Worm (Caenorhabditis elegans) whole organism, L4 larva: ENCODE measurements around the gene ZK370.4.

Experiments used
- F10B5.3 ChIP-seq: sonication (generic microtip); optimal IDR thresholded peaks from 2 replicates; lab custom pipeline; 2016; ENCODE audit warnings: mild to moderate bottlenecking, missing genetic modification characterization, missing compliant biosample characterization
- T20F7.1 ChIP-seq: fragments of 200-800 bp; sonication (Bioruptor generic); optimal IDR thresholded peaks from 2 replicates; lab custom pipeline; 2018; ENCODE audit warnings: mild to moderate bottlenecking, missing genetic modification characterization, missing compliant biosample characterization
- T26A8.4 ChIP-seq: fragments of 200-800 bp; sonication (Bioruptor generic); IDR thresholded peaks from 2 replicates; pipeline ENCODE4 v1.3.6; 2022; ENCODE audit warnings: missing genetic modification characterization, missing compliant biosample characterization
- Y105C5A.15 ChIP-seq: fragments of 200-800 bp; sonication (Bioruptor generic); IDR thresholded peaks from 2 replicates; pipeline ENCODE4 v1.3.6; 2022; ENCODE audit warnings: missing genetic modification characterization, missing compliant biosample characterization
- Y75B8A.6 ChIP-seq: fragments of 200-800 bp; sonication (Bioruptor generic); IDR thresholded peaks from 2 replicates; pipeline ENCODE4 v1.3.6; 2022; ENCODE audit warnings: missing genetic modification reagents, missing genetic modification characterization, missing compliant biosample characterization
- ama-1 ChIP-seq: fragments of 150-350 bp; optimal IDR thresholded peaks from 2 replicates; lab custom pipeline; 2014; ENCODE audit warnings: inconsistent platforms, mixed read lengths
- arid-1 ChIP-seq: fragments of 200-800 bp; sonication (Bioruptor generic); conservative IDR thresholded peaks from 2 replicates; pipeline ENCODE4 v1.3.6; 2022; ENCODE audit warnings: missing genetic modification reagents, missing genetic modification characterization, missing compliant biosample characterization
- ceh-28 ChIP-seq: fragments of 150-350 bp; optimal IDR thresholded peaks from 2 replicates; lab custom pipeline; 2014; ENCODE audit warnings: missing biosample characterization, missing genetic modification reagents, missing genetic modification characterization
- ceh-44 ChIP-seq: fragments of 200-800 bp; sonication (Bioruptor generic); IDR thresholded peaks from 2 replicates; pipeline ENCODE4 v1.3.6; 2022; ENCODE audit warnings: missing genetic modification reagents, missing genetic modification characterization, missing compliant biosample characterization
- daf-16 ChIP-seq, 3 experiments: sonication (generic microtip); optimal IDR thresholded peaks; 2 replicates each; lab custom pipeline; 2016 to 2017; ENCODE audit warnings: missing genetic modification characterization in 3 of 3, missing genetic modification reagents in 3 of 3, mild to moderate bottlenecking in 2 of 3, missing compliant biosample characterization in 2 of 3, missing biosample characterization in 1 of 3, moderate library complexity in 1 of 3
- dpl-1 ChIP-seq: fragments of 150-350 bp; optimal IDR thresholded peaks from 2 replicates; lab custom pipeline; 2014; ENCODE audit warnings: missing biosample characterization, missing genetic modification reagents, missing genetic modification characterization
- dve-1 ChIP-seq: sonication (generic microtip); optimal IDR thresholded peaks from 2 replicates; lab custom pipeline; 2017; ENCODE audit warnings: antibody characterized with exemption, mild to moderate bottlenecking, missing genetic modification characterization, missing compliant biosample characterization; ENCODE audit not compliant: insufficient read depth
- egl-43 ChIP-seq: fragments of 200-800 bp; sonication (Bioruptor generic); IDR thresholded peaks from 2 replicates; pipeline ENCODE4 v1.3.6; 2022; ENCODE audit warnings: missing genetic modification reagents, missing genetic modification characterization, missing compliant biosample characterization
- gei-8 ChIP-seq: fragments of 200-800 bp; sonication (Bioruptor generic); optimal IDR thresholded peaks from 2 replicates; lab custom pipeline; 2018; ENCODE audit warnings: mild to moderate bottlenecking, missing genetic modification characterization, missing compliant biosample characterization
- hif-1 ChIP-seq, 2 experiments: sonication (generic microtip); optimal IDR thresholded peaks; 2 replicates each; lab custom pipeline; 2016 to 2017; ENCODE audit warnings: missing compliant biosample characterization in 2 of 2, missing genetic modification characterization in 2 of 2, missing genetic modification reagents in 2 of 2, missing genotype in 2 of 2, mild to moderate bottlenecking in 1 of 2
- hlh-11 ChIP-seq: fragments of 200-800 bp; sonication (Bioruptor generic); optimal IDR thresholded peaks from 2 replicates; lab custom pipeline; 2018; ENCODE audit warnings: mild to moderate bottlenecking, missing genetic modification characterization, missing compliant biosample characterization
- hlh-30 ChIP-seq: sonication (generic microtip); optimal IDR thresholded peaks from 2 replicates; lab custom pipeline; 2017; ENCODE audit warnings: antibody characterized with exemption, mild to moderate bottlenecking, missing genetic modification characterization, missing compliant biosample characterization; ENCODE audit not compliant: insufficient read depth
- hmg-1.1 ChIP-seq: fragments of 200-800 bp; sonication (Bioruptor generic); IDR thresholded peaks from 2 replicates; pipeline ENCODE4 v1.3.6; 2022; ENCODE audit warnings: missing genetic modification reagents, missing genetic modification characterization, missing compliant biosample characterization
- jun-1 ChIP-seq: fragments of 150-350 bp; optimal IDR thresholded peaks from 2 replicates; lab custom pipeline; 2014; ENCODE audit warnings: missing biosample characterization, missing genetic modification reagents, missing genetic modification characterization
- lin-38 ChIP-seq: fragments of 200-800 bp; sonication (Bioruptor generic); IDR thresholded peaks from 2 replicates; pipeline ENCODE4 v1.3.6; 2022; ENCODE audit warnings: missing genetic modification reagents, missing genetic modification characterization, missing compliant biosample characterization
- lin-39 ChIP-seq: fragments of 150-350 bp; optimal IDR thresholded peaks from 2 replicates; lab custom pipeline; 2014; ENCODE audit warnings: missing biosample characterization, missing genetic modification reagents, missing genetic modification characterization
- lsy-2 ChIP-seq, 2 experiments: fragments of 150-350 bp in 1 of 2; sonication (generic microtip) in 1 of 2; optimal IDR thresholded peaks; 2 replicates each; lab custom pipeline; 2014 to 2017; ENCODE audit warnings: missing biosample characterization in 2 of 2, missing genetic modification characterization in 2 of 2
- madf-5 ChIP-seq, 2 experiments: fragments of 200-800 bp; sonication (Bioruptor generic); IDR thresholded peaks; 2 replicates each; pipeline ENCODE4 v1.3.6; 2022; ENCODE audit warnings: missing compliant biosample characterization in 2 of 2, missing genetic modification characterization in 2 of 2
- madf-9 ChIP-seq: fragments of 200-800 bp; sonication (Bioruptor generic); conservative IDR thresholded peaks from 2 replicates; pipeline ENCODE4 v1.3.6; 2022; ENCODE audit warnings: missing genetic modification reagents, missing genetic modification characterization, missing compliant biosample characterization
- mdl-1 ChIP-seq, 2 experiments: fragments of 150-350 bp in 1 of 2; sonication (generic microtip) in 1 of 2; optimal IDR thresholded peaks; 2 replicates each; lab custom pipeline; 2014 to 2017; ENCODE audit warnings: missing biosample characterization in 2 of 2, missing genetic modification characterization in 2 of 2
- mep-1 ChIP-seq: fragments of 150-350 bp; sonication (generic microtip); optimal IDR thresholded peaks from 3 replicates; lab custom pipeline; 2014; ENCODE audit warnings: missing biosample characterization, missing genetic modification characterization
- mes-2 ChIP-seq: sonication (generic microtip); optimal IDR thresholded peaks from 2 replicates; lab custom pipeline; 2016; ENCODE audit warnings: missing genotype, mild to moderate bottlenecking, missing genetic modification characterization, missing compliant biosample characterization; ENCODE audit not compliant: poor library complexity, severe bottlenecking
- mxl-3 ChIP-seq: fragments of 200-800 bp; sonication (Bioruptor generic); optimal IDR thresholded peaks from 2 replicates; lab custom pipeline; 2018; ENCODE audit warnings: mild to moderate bottlenecking, missing genetic modification characterization, missing compliant biosample characterization
- nhr-25 ChIP-seq: sonication (generic microtip); optimal IDR thresholded peaks from 2 replicates; lab custom pipeline; 2017; ENCODE audit warnings: missing genetic modification characterization, mild to moderate bottlenecking, missing compliant biosample characterization, antibody characterized with exemption, moderate library complexity, borderline replicate concordance; ENCODE audit not compliant: insufficient read depth
- nhr-28 ChIP-seq: fragments of 150-350 bp; optimal IDR thresholded peaks from 2 replicates; lab custom pipeline; 2014; ENCODE audit warnings: missing biosample characterization, missing genetic modification characterization
- nhr-77 ChIP-seq: fragments of 150-350 bp; optimal IDR thresholded peaks from 2 replicates; lab custom pipeline; 2014; ENCODE audit warnings: missing biosample characterization, missing genetic modification characterization
- pha-4 ChIP-seq, 2 experiments: fragments of 150-350 bp in 1 of 2; fragments of 200-800 bp in 1 of 2; sonication (Bioruptor generic) in 1 of 2; IDR thresholded peaks in 1 of 2; optimal IDR thresholded peaks in 1 of 2; 2 replicates each; pipeline versions ENCODE4 v1.3.6 to Lab custom; 2014 to 2022; ENCODE audit warnings: missing genetic modification characterization in 2 of 2, missing genetic modification reagents in 2 of 2, missing biosample characterization in 1 of 2, missing compliant biosample characterization in 1 of 2
- php-3 ChIP-seq: fragments of 200-800 bp; sonication (Bioruptor generic); IDR thresholded peaks from 2 replicates; pipeline ENCODE4 v1.3.6; 2022; ENCODE audit warnings: missing genetic modification reagents, missing genetic modification characterization, missing compliant biosample characterization
- rbr-2 ChIP-seq: sonication (generic microtip); optimal IDR thresholded peaks from 2 replicates; lab custom pipeline; 2016; ENCODE audit warnings: missing genotype, missing genetic modification characterization, missing compliant biosample characterization
- saeg-2 ChIP-seq: fragments of 200-800 bp; sonication (Bioruptor generic); IDR thresholded peaks from 2 replicates; pipeline ENCODE4 v1.3.6; 2022; ENCODE audit warnings: missing genetic modification reagents, missing genetic modification characterization, missing compliant biosample characterization
- sdz-12 ChIP-seq: fragments of 200-800 bp; sonication (Bioruptor generic); optimal IDR thresholded peaks from 2 replicates; lab custom pipeline; 2018; ENCODE audit warnings: mild to moderate bottlenecking, missing genetic modification characterization, missing compliant biosample characterization
- set-16 ChIP-seq: fragments of 200-800 bp; sonication (Bioruptor generic); IDR thresholded peaks from 2 replicates; pipeline ENCODE4 v1.3.6; 2022; ENCODE audit warnings: missing genetic modification reagents, missing genetic modification characterization, missing compliant biosample characterization
- tag-97 ChIP-seq: fragments of 200-800 bp; sonication (Bioruptor generic); IDR thresholded peaks from 2 replicates; pipeline ENCODE4 v1.3.6; 2022; ENCODE audit warnings: missing genetic modification characterization, missing compliant biosample characterization
- unc-39 ChIP-seq: sonication (generic microtip); optimal IDR thresholded peaks from 2 replicates; lab custom pipeline; 2017; ENCODE audit warnings: missing biosample characterization, missing genetic modification characterization
- unc-62 ChIP-seq, 3 experiments: fragments of 150-350 bp in 1 of 3; sonication (generic microtip); optimal IDR thresholded peaks in 2 of 3; peaks in 1 of 3; 1 replicate in 1 of 3; 2 replicates in 2 of 3; lab custom pipeline; 2014 to 2017; ENCODE audit warnings: missing biosample characterization in 3 of 3, missing genetic modification characterization in 3 of 3, missing genetic modification reagents in 3 of 3, missing genotype in 1 of 3
- zfp-2 ChIP-seq: sonication (generic microtip); optimal IDR thresholded peaks from 2 replicates; lab custom pipeline; 2016; ENCODE audit warnings: mild to moderate bottlenecking, missing genetic modification characterization, missing compliant biosample characterization
- ztf-7 ChIP-seq: fragments of 150-350 bp; optimal IDR thresholded peaks from 2 replicates; lab custom pipeline; 2014; ENCODE audit warnings: missing biosample characterization, missing genetic modification characterization

Gene ZK370.4

DNA sequence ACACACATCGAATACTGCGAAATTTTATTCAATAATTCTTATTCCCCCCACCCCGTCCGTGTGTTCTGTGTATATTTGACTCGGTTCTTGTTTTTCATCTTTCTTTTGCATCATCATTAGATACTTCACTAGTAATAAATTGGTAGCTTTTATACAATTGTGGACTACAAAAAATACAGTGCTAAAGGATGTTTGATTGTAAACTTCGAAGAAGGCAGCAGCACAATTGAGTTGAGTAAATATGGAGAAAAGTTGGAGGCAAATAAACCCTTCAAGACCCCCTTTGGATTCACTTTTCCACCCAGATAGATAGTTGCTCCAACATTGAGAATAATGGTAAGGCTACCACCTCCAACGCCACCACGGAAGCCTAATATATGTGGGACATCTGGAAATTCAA lies 37.9 kb downstream of the ZK370.4 start, which contains the start of gene B0303.7:
Gene B0303.7, plus strand, starts transcription at position 301 of the 400 bp plus-strand sequence.
- no peak for TF ChIP-seq Y105C5A.15 (GFP tag; lab: Robert Waterston, UW)
- no peak for TF ChIP-seq madf-9
- peak; percentile 17 for TF ChIP-seq ama-1
- TF ChIP-seq zfp-2 (tag; lab: Kevin White, UChicago): no peak
- TF ChIP-seq saeg-2 (GFP tag; lab: Robert Waterston, UW): no peak
- no peak for TF ChIP-seq ztf-7 (tag; lab: Kevin White, UChicago)
- no peak for TF ChIP-seq nhr-25 (tag; lab: Kevin White, UChicago)
- TF ChIP-seq tag-97 (GFP tag; lab: Robert Waterston, UW): no peak
- TF ChIP-seq hmg-1.1 (GFP tag; lab: Robert Waterston, UW): no peak
- TF ChIP-seq, all 104 proteins: peak for 1

DNA sequence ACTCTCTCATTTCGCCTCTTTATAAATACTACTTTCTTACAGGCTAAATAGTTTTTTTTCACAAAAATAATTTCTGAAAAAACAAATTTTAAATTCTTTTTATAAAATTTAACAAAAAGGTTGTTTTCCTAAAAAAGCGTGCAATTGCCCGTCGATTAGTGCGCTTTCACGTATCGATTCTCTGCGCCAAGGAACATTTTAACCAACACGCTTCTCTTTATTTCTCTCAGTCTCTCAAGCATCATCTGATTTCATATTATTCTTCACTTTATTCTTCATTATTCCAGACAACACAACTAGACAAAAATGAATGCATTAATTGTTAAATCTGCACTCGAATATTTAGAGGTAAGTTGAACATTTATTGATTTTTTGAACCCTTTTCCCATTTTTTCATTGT lies 41.6 kb downstream of the ZK370.4 start, which contains the start of gene B0303.4:
Gene B0303.4, plus strand, starts transcription at position 196 of the 400 bp plus-strand sequence.
- TF ChIP-seq arid-1 (GFP tag; lab: Robert Waterston, UW): no peak
- TF ChIP-seq rbr-2: peak; percentile 41
- no peak for TF ChIP-seq sdz-12 (GFP tag; lab: Kevin White, UChicago)
- no peak for TF ChIP-seq egl-43 (GFP tag; lab: Robert Waterston, UW)
- no peak for TF ChIP-seq nhr-77
- no peak for TF ChIP-seq set-16 (GFP tag; lab: Robert Waterston, UW)
- peak; percentile 47 for TF ChIP-seq ceh-28 (tag; lab: Kevin White, UChicago)
- no peak for TF ChIP-seq pha-4 (GFP tag; IDR thresholded peaks at IDR 0.05; lab: Robert Waterston, UW)
- peak; percentile 45 for TF ChIP-seq pha-4 (tag; optimal IDR thresholded peaks at IDR 0.05; lab: Kevin White, UChicago)
- TF ChIP-seq Y75B8A.6 (GFP tag; lab: Robert Waterston, UW): no peak
- peak in 1 of 2 experiments; percentile 69 for TF ChIP-seq mdl-1 (tag; optimal IDR thresholded peaks at IDR 0.05; lab: Kevin White, UChicago)
- TF ChIP-seq php-3 (GFP tag; lab: Robert Waterston, UW): no peak
- TF ChIP-seq gei-8 (GFP tag; lab: Kevin White, UChicago): no peak
- TF ChIP-seq nhr-28 (tag; lab: Kevin White, UChicago): peak; percentile 65
- 0 out of 2 replicates have a peak, but pooled peaks have one; percentile 34 for TF ChIP-seq hmg-1.1 (GFP tag; lab: Robert Waterston, UW)
- peak; percentile 63 for TF ChIP-seq hlh-11 (tag; lab: Kevin White, UChicago)
- TF ChIP-seq madf-5 (GFP tag; IDR thresholded peaks at IDR 0.05; lab: Robert Waterston, UW): no peak
- no peak for TF ChIP-seq nhr-25 (tag; lab: Kevin White, UChicago)
- TF ChIP-seq unc-39 (tag; lab: Kevin White, UChicago): no peak
- no peak for TF ChIP-seq jun-1 (tag; lab: Kevin White, UChicago)
- no peak for TF ChIP-seq ceh-44 (GFP tag; lab: Robert Waterston, UW)
- 0 out of 2 replicates have a peak, but pooled peaks have one; percentile 28 for TF ChIP-seq lin-38 (GFP tag; lab: Robert Waterston, UW)
- TF ChIP-seq unc-62 (GFP tag; optimal IDR thresholded peaks at IDR 0.05 in 1 of 2; lab: Kevin White, UChicago): no peak
- TF ChIP-seq unc-62 (tag; optimal IDR thresholded peaks at IDR 0.05; lab: Kevin White, UChicago): no peak
- peak; percentile 7 for TF ChIP-seq dpl-1 (GFP tag; lab: Kevin White, UChicago)
- peak; percentile 48 for TF ChIP-seq dve-1 (tag; lab: Kevin White, UChicago)
- TF ChIP-seq T26A8.4 (GFP tag; lab: Robert Waterston, UW): no peak
- no peak for TF ChIP-seq lin-39 (tag; lab: Kevin White, UChicago)
- peak; percentile 85 for TF ChIP-seq ztf-7 (tag; lab: Kevin White, UChicago)
- peak; percentile 82 for TF ChIP-seq mep-1 (tag; lab: Kevin White, UChicago)
- TF ChIP-seq hlh-30 (tag; lab: Kevin White, UChicago): peak; percentile 90
- peak in 1 of 2 experiments; percentile 6 for TF ChIP-seq hif-1 (tag; optimal IDR thresholded peaks at IDR 0.05; lab: Kevin White, UChicago)
- no peak for TF ChIP-seq F10B5.3
- peak; percentile 65 for TF ChIP-seq mes-2 (tag; lab: Kevin White, UChicago)
- TF ChIP-seq T20F7.1 (GFP tag; lab: Kevin White, UChicago): peak; percentile 52
- TF ChIP-seq mxl-3 (GFP tag; lab: Kevin White, UChicago): peak; percentile 57
- TF ChIP-seq daf-16 (GFP tag; optimal IDR thresholded peaks at IDR 0.05; lab: Kevin White, UChicago): no peak
- TF ChIP-seq daf-16 (tag; optimal IDR thresholded peaks at IDR 0.05; lab: Kevin White, UChicago): peak; percentile 46
- peak in 1 of 2 experiments; percentile 78 for TF ChIP-seq lsy-2 (tag; optimal IDR thresholded peaks at IDR 0.05; lab: Kevin White, UChicago)
